Worm (Caenorhabditis elegans) whole organism, late embryonic: ENCODE measurements around the gene Y69H2.15.

ENCODE experiments used
- ceh-45 ChIP-seq: fragments of 200-800 bp; sonication (Bioruptor generic); IDR thresholded peaks from 2 replicates; pipeline ENCODE4 v1.3.6; 2022; ENCODE audit warnings: missing genetic modification reagents, missing genetic modification characterization, missing compliant biosample characterization
- ceh-48 ChIP-seq: sonication (generic microtip); optimal IDR thresholded peaks from 2 replicates; lab custom pipeline; 2016; ENCODE audit warnings: missing genetic modification characterization, inconsistent platforms, missing compliant biosample characterization
- fax-1 ChIP-seq: sonication (generic microtip); optimal IDR thresholded peaks from 2 replicates; lab custom pipeline; 2016; ENCODE audit warnings: missing genotype, missing genetic modification characterization, missing compliant biosample characterization
- nhr-11 ChIP-seq: fragments of 150-350 bp; optimal IDR thresholded peaks from 2 replicates; lab custom pipeline; 2014; ENCODE audit warnings: missing biosample characterization, missing genetic modification characterization
- pax-1 ChIP-seq: fragments of 150-350 bp; optimal IDR thresholded peaks from 2 replicates; lab custom pipeline; 2014; ENCODE audit warnings: missing biosample characterization, missing genetic modification characterization
- pha-4 ChIP-seq: fragments of 150-350 bp; optimal IDR thresholded peaks from 2 replicates; lab custom pipeline; 2018; ENCODE audit warnings: missing biosample characterization, missing genetic modification reagents, missing genetic modification characterization
- pros-1 ChIP-seq: fragments of 150-350 bp; optimal IDR thresholded peaks from 2 replicates; lab custom pipeline; 2014; ENCODE audit warnings: missing biosample characterization, missing genetic modification reagents, missing genetic modification characterization
- ztf-16 ChIP-seq: sonication (generic microtip); optimal IDR thresholded peaks from 2 replicates; lab custom pipeline; 2017; ENCODE audit warnings: missing genetic modification characterization, missing compliant biosample characterization

DNA sequence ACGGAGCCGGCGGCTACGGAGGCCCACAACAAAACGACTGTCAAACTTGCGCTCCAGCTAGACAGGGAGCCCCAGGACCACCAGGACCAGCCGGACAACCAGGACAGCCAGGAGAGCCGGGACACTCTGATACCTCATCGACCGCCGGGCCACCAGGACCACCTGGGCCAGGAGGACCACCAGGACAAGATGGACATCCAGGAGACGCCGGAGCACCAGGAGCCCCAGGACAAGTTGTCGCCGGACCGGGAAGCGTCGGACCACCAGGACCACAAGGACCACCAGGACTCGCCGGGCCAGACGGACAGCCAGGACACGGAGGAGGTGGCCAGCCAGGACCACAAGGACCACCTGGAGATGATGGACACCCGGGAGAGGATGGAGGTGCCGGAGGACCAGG lies 12.4 kb upstream of the Y69H2.15 start:
- no peak for TF ChIP-seq pha-4 (tag; lab: Kevin White, UChicago)
- no peak for TF ChIP-seq fax-1 (tag; lab: Kevin White, UChicago)
- TF ChIP-seq pros-1 (tag; lab: Kevin White, UChicago) = no peak
- TF ChIP-seq ceh-48 (tag; lab: Kevin White, UChicago) = no peak
- no peak for TF ChIP-seq ceh-45 (GFP tag; lab: Robert Waterston, UW)
- no peak for TF ChIP-seq nhr-11 (tag; lab: Kevin White, UChicago)
- no peak for TF ChIP-seq pax-1 (tag; lab: Kevin White, UChicago)
- TF ChIP-seq ztf-16 (tag; lab: Kevin White, UChicago) = no peak
